Worm (Caenorhabditis elegans) whole organism, L3 larva: ENCODE results near the gene msp-57.

Experiments used
- ama-1 ChIP-seq: fragments of 150-350 bp; optimal IDR thresholded peaks from 2 replicates; lab custom pipeline; 2018
- ceh-9 ChIP-seq: sonication (generic microtip); optimal IDR thresholded peaks from 2 replicates; lab custom pipeline; 2018; ENCODE audit warnings: missing biosample characterization, missing genetic modification characterization
- elt-2 ChIP-seq: sonication (generic microtip); optimal IDR thresholded peaks from 2 replicates; lab custom pipeline; 2016; ENCODE audit warnings: missing genetic modification reagents, mild to moderate bottlenecking, missing genetic modification characterization, missing compliant biosample characterization
- lin-15B ChIP-seq: fragments of 150-350 bp; optimal IDR thresholded peaks from 2 replicates; lab custom pipeline; 2014; ENCODE audit warnings: missing biosample characterization, missing genetic modification characterization
- nhr-237 ChIP-seq: fragments of 150-350 bp; optimal IDR thresholded peaks from 2 replicates; lab custom pipeline; 2014; ENCODE audit warnings: missing biosample characterization, missing genetic modification characterization
- skn-1 ChIP-seq: fragments of 150-350 bp; optimal IDR thresholded peaks from 2 replicates; lab custom pipeline; 2014; ENCODE audit warnings: missing biosample characterization, missing genetic modification characterization
- snpc-4 ChIP-seq: fragments of 150-350 bp; optimal IDR thresholded peaks from 2 replicates; lab custom pipeline; 2014; ENCODE audit warnings: missing biosample characterization, missing genetic modification characterization

- TF ChIP-seq lin-15B (tag; lab: Kevin White, UChicago): no peak
- no peak for TF ChIP-seq snpc-4 (tag; lab: Kevin White, UChicago)
- no peak for TF ChIP-seq nhr-237 (tag; lab: Kevin White, UChicago)
- no peak for TF ChIP-seq skn-1 (tag; lab: Kevin White, UChicago)
- no peak for TF ChIP-seq ceh-9 (tag; lab: Kevin White, UChicago)
- TF ChIP-seq elt-2 (tag; lab: Kevin White, UChicago): no peak
- no peak for TF ChIP-seq ama-1
Measured at ce11 chrIV:5060984-5061383, 1.4 kb upstream of the msp-57 start, which contains the start of gene C09B9.7.
